Worm (Caenorhabditis elegans) whole organism, midembryonic: ENCODE results near the gene str-118.

ENCODE experiments used
- T22C8.4 ChIP-seq: fragments of 200-800 bp; sonication (Bioruptor generic); IDR thresholded peaks from 2 replicates; pipeline ENCODE4 v1.3.6; 2022; ENCODE audit warnings: missing genetic modification characterization, missing compliant biosample characterization
- cog-1 ChIP-seq: sonication (generic microtip); optimal IDR thresholded peaks from 2 replicates; lab custom pipeline; 2016; ENCODE audit warnings: missing genetic modification characterization, missing compliant biosample characterization
- flt-1 ChIP-seq: fragments of 200-800 bp; sonication (Bioruptor generic); IDR thresholded peaks from 2 replicates; pipeline ENCODE4 v1.3.6; 2022; ENCODE audit warnings: missing genetic modification characterization, missing compliant biosample characterization
- klf-2 ChIP-seq: fragments of 200-800 bp; sonication (Bioruptor generic); conservative IDR thresholded peaks from 2 replicates; pipeline ENCODE4 v1.3.6; 2022; ENCODE audit warnings: missing genetic modification reagents, missing genetic modification characterization, missing compliant biosample characterization
- med-1 ChIP-seq: sonication (generic microtip); optimal IDR thresholded peaks from 2 replicates; lab custom pipeline; 2017; ENCODE audit warnings: missing genetic modification characterization, mild to moderate bottlenecking, missing compliant biosample characterization, antibody characterized with exemption, missing genetic modification reagents; ENCODE audit not compliant: insufficient read depth
- ref-1 ChIP-seq: fragments of 200-800 bp; sonication (Bioruptor generic); conservative IDR thresholded peaks from 2 replicates; pipeline ENCODE4 v1.3.6; 2022; ENCODE audit warnings: missing genetic modification reagents, missing genetic modification characterization, missing compliant biosample characterization
- tab-1 ChIP-seq: fragments of 200-800 bp; sonication (Bioruptor generic); IDR thresholded peaks from 2 replicates; pipeline ENCODE4 v1.3.6; 2022; ENCODE audit warnings: missing genetic modification characterization, missing compliant biosample characterization
- ztf-23 ChIP-seq: fragments of 200-800 bp; sonication (Bioruptor generic); IDR thresholded peaks from 2 replicates; pipeline ENCODE4 v1.3.6; 2022; ENCODE audit warnings: missing genetic modification reagents, missing genetic modification characterization, missing compliant biosample characterization
- ztf-29 ChIP-seq: fragments of 200-800 bp; sonication (Bioruptor generic); IDR thresholded peaks from 2 replicates; pipeline ENCODE4 v1.3.6; 2022; ENCODE audit warnings: missing genetic modification reagents, missing genetic modification characterization, missing compliant biosample characterization

Gene str-118

DNA sequence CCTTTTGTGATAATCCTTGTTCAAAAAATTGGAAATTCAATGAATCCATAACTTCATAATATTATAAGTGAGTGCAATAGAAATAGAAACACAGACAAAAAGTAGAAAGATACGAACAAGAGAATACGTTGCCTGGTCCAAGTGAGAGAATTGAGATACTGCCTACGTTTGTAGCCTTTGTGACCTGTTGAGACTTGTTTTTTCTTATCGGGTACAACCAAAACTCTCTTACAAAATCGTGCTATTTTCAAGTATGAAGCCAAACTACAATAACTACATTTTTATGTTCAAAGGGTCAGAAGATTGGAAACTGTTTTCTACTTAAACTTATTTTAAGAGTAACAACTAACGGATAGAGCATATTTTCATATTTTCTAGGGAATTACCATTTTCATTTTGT, 29.7 kb downstream of the str-118 start, which contains the start of gene nhr-205:
Gene nhr-205, minus strand, starts transcription at position 141 of the 400 bp plus-strand sequence.
- TF ChIP-seq ztf-23 (no peak), ztf-29 (GFP tag; lab: Robert Waterston, UW) (no peak), med-1 (GFP tag; lab: Kevin White, UChicago) (no peak), klf-2 (no peak), ref-1 (no peak), tab-1 (no peak), flt-1 (GFP tag; lab: Robert Waterston, UW) (no peak), cog-1 (no peak)

DNA sequence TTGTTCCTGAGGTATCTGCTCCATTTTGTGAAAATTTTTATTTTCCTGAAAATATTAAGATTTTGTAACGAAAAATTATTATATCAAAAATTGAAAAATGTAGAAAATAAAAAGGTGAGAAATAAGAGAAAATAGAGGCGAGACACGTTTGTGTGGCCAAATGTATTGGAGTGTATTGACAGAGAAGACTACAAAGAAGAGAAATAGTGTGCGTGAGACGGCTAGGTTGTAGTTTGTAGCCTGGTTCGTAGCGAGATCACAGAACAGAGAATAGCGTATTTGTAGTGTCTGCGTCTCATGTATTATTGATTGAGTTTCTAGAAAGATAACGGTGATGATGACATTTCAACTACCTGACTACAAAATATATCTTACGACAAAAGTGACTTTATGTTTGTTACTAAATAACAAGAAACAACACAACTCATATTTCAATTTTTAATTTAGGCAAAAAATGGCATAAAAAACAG, 32.1 kb downstream of the str-118 start, which contains the start of gene nhr-12:
Gene nhr-12, minus strand, starts transcription at position 51 of the 470 bp plus-strand sequence.
- TF ChIP-seq med-1 (GFP tag; lab: Kevin White, UChicago) (no peak), tab-1 (no peak)

DNA sequence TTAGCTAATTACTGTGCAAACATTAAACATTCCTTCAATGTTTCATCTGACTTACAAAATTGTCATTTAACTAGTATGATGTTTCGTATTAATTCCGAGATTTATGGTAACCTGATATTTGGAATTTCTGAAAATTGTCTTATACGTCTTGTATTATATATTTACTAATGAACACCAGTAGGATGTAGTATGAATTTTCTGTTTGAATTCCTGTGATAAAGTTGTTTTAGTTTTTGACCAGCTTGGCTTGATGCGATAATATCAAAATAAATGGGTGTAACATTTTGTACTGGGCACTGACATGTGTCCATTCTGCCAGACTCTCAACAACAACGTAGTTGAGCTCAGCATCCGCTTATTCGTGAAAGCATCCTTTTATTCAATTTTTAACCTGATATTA, 32.9 kb downstream of the str-118 start, which contains the start of gene R04B5.6:
Gene R04B5.6, plus strand, starts transcription at position 301 of the 400 bp plus-strand sequence.
- TF ChIP-seq tab-1, result no peak
- TF ChIP-seq ztf-23, result no peak
- TF ChIP-seq cog-1, result no peak
- no peak for TF ChIP-seq ref-1
- no peak for TF ChIP-seq med-1 (GFP tag; lab: Kevin White, UChicago)
- no peak for TF ChIP-seq flt-1 (GFP tag; lab: Robert Waterston, UW)

DNA sequence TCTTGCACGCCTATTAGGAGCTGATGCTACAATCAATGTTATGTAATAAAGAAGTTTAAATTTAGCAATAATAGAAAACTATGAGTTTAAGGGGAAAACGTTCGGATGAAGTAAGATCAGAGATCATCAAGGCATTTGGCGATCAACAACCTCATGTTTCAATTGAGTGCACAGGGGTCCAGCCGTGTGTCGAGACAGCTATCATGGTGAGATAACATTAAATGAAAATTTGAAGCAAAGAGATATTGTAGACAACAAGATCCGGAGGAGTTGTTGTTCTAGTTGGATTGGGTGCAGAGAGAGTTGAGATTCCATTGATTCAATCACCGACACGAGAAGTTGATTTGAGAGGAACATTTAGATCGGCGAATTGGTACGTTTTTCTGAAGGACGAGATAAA, 34.2 kb downstream of the str-118 start:
- TF ChIP-seq ztf-23 (no peak), ztf-29 (GFP tag; lab: Robert Waterston, UW) (no peak), cog-1 (no peak), klf-2 (no peak), tab-1 (no peak), ref-1 (no peak), med-1 (GFP tag; lab: Kevin White, UChicago) (no peak), T22C8.4 (no peak), flt-1 (GFP tag; lab: Robert Waterston, UW) (no peak)

DNA sequence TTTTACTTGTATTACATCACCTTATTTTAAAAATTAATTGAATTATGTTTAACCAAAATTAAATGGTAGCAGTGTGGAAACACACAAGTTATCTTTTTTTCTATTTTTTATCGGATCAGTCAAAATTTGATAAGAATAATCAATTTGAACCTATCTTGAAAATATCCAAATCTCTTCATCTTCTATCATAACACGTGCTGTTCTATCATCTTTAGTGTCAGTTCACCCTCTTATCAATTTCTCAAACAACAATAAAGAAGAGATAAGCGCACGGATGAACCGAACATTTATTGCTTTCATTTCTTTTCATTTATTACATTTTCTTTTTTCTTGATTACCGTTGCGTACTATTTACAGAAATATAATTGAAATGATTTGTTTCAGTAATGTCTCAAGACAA, 35.1 kb downstream of the str-118 start, which contains the start of gene R04B5.5:
Gene R04B5.5, plus strand, starts transcription at position 378 of the 400 bp plus-strand sequence.
- no peak for TF ChIP-seq tab-1
- TF ChIP-seq T22C8.4, result no peak
- no peak for TF ChIP-seq med-1 (GFP tag; lab: Kevin White, UChicago)
- TF ChIP-seq klf-2, result no peak
- no peak for TF ChIP-seq ref-1
- no peak for TF ChIP-seq flt-1 (GFP tag; lab: Robert Waterston, UW)
- TF ChIP-seq ztf-29 (GFP tag; lab: Robert Waterston, UW), result no peak
- no peak for TF ChIP-seq cog-1
- TF ChIP-seq ztf-23, result no peak

DNA sequence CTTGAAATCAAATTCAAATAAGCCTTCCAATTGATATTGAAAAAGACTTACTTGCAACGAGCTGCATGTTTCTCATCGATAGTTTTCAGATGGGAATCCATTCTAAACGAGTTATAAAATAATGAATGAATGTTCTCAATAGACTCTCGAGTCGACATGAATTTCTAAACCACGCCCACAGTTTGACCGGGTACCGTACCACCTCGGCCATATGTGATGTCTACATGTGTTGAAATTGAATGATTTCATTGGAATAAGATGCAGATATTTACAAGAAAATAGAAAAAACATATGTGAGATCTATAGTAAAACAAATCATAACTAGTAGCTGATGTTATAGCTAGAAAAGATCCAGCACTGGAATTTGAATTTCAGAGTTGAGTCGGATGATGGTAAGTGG, 38.5 kb downstream of the str-118 start, which contains the start of gene R04B5.7:
Gene R04B5.7, minus strand, starts transcription at position 101 of the 400 bp plus-strand sequence.
- no peak for TF ChIP-seq cog-1
- no peak for TF ChIP-seq klf-2
- no peak for TF ChIP-seq ztf-29 (GFP tag; lab: Robert Waterston, UW)
- no peak for TF ChIP-seq flt-1 (GFP tag; lab: Robert Waterston, UW)
- TF ChIP-seq T22C8.4, result no peak
- no peak for TF ChIP-seq ztf-23
- TF ChIP-seq med-1 (GFP tag; lab: Kevin White, UChicago), result no peak
- TF ChIP-seq ref-1, result no peak
- TF ChIP-seq tab-1, result no peak

DNA sequence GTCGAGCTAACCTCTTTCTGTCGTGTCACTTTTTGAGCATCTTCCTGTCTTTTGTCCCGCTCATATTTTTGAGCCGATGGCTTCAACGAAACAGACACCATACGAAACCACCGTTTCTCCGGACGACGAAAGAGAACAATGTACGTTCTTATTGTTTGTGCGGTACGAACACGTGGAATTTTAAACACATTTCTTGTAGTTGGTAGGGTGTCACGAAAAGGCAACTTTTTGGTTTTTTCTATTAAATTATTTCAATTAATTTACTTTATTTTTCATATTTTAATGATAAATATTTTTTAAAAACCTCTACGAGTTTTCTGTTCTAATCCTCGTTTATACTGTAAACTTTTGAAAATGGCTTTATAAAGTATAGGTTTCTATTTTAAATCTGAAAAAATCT, 39.2 kb downstream of the str-118 start, which contains the start of gene R04B5.11:
Gene R04B5.11, minus strand, starts transcription at position 101 of the 400 bp plus-strand sequence.
- TF ChIP-seq klf-2, result no peak
- no peak for TF ChIP-seq flt-1 (GFP tag; lab: Robert Waterston, UW)
- no peak for TF ChIP-seq tab-1
- TF ChIP-seq ref-1, result no peak
- no peak for TF ChIP-seq cog-1
- no peak for TF ChIP-seq T22C8.4
- TF ChIP-seq ztf-23, result no peak
- TF ChIP-seq med-1 (GFP tag; lab: Kevin White, UChicago), result no peak
- TF ChIP-seq ztf-29 (GFP tag; lab: Robert Waterston, UW), result no peak

DNA sequence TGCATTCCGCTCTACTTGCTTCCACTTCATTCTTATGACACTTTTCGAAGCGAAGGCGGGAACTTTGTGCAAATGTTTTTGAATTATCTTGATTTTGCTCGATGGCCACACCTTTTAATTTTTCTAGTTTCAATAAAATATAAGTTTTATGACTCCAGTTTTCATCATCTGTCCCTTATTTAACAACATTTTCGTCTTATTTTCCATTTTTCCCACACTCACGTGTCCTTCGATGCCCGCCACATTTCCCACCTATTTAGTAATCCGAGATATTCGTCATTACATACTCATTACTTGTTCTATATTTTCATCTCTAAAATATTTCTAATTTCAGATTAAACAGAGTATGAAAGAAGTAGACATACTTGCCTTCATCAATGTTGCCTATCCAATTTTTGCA, 42.4 kb downstream of the str-118 start, which contains the start of gene srd-49:
Gene srd-49, plus strand, starts transcription at position 301 of the 400 bp plus-strand sequence.
- TF ChIP-seq klf-2, result no peak
- TF ChIP-seq ztf-23, result no peak

DNA sequence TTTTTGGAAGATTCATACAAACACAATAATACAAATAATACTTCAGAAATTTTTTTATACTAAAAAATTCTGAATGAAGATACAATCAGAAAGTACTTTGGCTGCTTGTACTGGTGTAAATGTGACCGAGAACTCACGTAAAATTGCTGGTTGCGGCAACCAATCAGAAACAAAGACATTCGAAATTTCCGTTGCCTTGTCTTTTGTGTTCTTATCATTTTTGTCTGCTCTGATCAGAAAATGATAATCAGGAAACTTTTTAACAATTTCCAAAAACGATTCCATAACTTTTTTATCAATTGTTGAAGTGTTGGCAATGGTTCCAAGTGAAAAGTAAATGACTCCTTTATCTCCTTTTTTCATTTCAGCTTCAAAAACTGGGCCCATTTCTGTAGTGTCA, 45.0 kb downstream of the str-118 start:
- TF ChIP-seq flt-1 (GFP tag; lab: Robert Waterston, UW) (no peak), T22C8.4 (no peak), klf-2 (no peak), ztf-23 (no peak), tab-1 (no peak), ztf-29 (GFP tag; lab: Robert Waterston, UW) (no peak), cog-1 (no peak), med-1 (GFP tag; lab: Kevin White, UChicago) (no peak), ref-1 (no peak)

DNA sequence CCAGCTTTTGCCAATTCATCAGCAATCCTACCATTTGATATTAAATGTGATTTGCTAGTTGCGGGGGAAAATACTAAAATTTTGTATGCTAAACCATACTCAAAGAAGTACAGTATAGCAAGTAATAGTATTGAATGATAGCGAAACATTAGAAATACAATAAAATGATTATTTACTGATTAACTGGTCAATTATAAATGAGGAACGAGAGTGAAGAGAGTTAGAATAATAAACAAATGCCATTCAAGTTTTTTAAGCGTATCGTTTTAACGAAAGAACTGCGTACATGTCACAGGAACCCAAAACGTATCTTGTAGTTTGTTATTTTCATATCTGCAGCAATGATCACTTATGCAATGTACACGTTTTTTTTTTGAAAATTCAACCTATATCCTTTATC, 46.5 kb downstream of the str-118 start, which contains the start of gene ugt-47:
Gene ugt-47, minus strand, starts transcription at position 169 of the 400 bp plus-strand sequence.
- TF ChIP-seq T22C8.4, result no peak
- no peak for TF ChIP-seq ztf-29 (GFP tag; lab: Robert Waterston, UW)
- TF ChIP-seq flt-1 (GFP tag; lab: Robert Waterston, UW), result no peak
- no peak for TF ChIP-seq med-1 (GFP tag; lab: Kevin White, UChicago)
- no peak for TF ChIP-seq ref-1
- TF ChIP-seq cog-1, result no peak
- TF ChIP-seq ztf-23, result no peak
- TF ChIP-seq klf-2, result no peak

DNA sequence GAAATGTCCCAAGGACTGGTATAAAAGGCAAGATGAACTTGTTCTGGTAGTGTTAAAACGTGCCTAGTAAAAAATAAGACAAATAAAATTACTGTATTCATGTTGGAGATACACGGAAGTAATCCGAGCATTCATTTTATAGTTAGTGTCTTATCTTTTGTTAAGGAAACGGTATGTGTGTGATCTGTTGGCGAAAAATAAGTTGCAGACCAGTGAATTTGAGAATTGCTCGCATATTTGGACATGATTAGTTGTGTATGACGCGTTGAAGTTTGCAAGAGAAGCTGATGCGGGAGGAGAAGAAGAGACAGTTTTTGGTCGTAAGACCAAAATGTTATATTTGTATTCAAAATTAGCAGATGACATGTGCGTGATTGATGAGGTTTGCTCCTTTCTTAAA, 50.0 kb downstream of the str-118 start, which contains the start of gene C08B6.14:
Gene C08B6.14, minus strand, starts transcription at position 101 of the 400 bp plus-strand sequence.
- TF ChIP-seq ref-1, result no peak
- TF ChIP-seq med-1 (GFP tag; lab: Kevin White, UChicago), result no peak
- TF ChIP-seq ztf-29 (GFP tag; lab: Robert Waterston, UW), result no peak
- TF ChIP-seq klf-2, result no peak
